Fruit fly (Drosophila melanogaster): ENCODE measurements around the gene CG7382.
A peak's percentile ranks its signal among the peaks of the same experiment; 100 is the strongest.

The CG7382 gene

DNA sequence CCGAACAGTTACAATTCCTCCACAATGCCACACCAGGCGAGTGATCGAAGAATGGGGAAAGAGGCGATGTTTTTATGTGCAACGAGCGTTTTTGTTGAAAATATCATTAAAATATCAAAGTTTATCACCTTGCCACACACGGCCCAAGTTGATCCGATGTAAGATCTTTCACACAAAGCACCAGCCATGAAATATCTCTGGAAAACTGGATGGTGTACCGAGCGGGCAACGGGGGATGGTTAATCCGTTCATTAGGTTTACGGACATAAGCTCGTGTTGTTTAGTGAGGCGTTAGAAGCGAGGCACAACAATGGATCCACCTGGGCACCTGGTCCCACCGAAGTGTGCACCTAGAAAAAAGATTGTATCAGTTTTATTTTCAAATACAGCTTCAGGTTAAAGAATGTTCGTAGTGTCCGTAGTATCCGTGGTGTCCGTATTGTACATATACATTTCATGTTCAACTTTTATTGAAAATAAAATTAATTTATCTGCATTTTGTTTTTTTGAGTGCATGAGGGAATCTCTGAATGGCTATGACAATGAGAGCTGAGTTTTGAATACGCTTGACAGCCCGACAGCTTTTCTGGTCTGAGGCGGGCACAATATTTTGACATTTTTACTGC, 23.1 kb downstream of the CG7382 start (continued):
- TF ChIP-seq CG6683 (GFP tag; optimal IDR thresholded peaks at IDR 0.05) (no peak), lmd (GFP tag; IDR thresholded peaks at IDR 0.05) (peak; percentile 52), kni (GFP tag; optimal IDR thresholded peaks at IDR 0.05) (no peak), CG10959 (GFP tag; IDR thresholded peaks at IDR 0.05) (peak; percentile 54), CG18476 (GFP tag; optimal IDR thresholded peaks at IDR 0.05) (peak; percentile 11), tio (GFP tag; optimal IDR thresholded peaks at IDR 0.05) (peak; percentile 45), CG7357 (GFP tag; IDR thresholded peaks at IDR 0.05) (peak; percentile 12; the same call in 1 of the 3 replicates), CG3407 (GFP tag; optimal IDR thresholded peaks at IDR 0.05) (no peak), CG10267 (tag; optimal IDR thresholded peaks at IDR 0.05) (peak; percentile 66), CG4328 (GFP tag; optimal IDR thresholded peaks at IDR 0.05) (no peak), Jarid2 (GFP tag; optimal IDR thresholded peaks at IDR 0.05) (no peak), CG7372 (GFP tag; IDR thresholded peaks at IDR 0.05) (peak; percentile 70), CG3065 (GFP tag; optimal IDR thresholded peaks at IDR 0.05) (no peak), ken (GFP tag; IDR thresholded peaks at IDR 0.05) (peak; percentile 69), Ets65A (GFP tag) (peak; percentile 91), HmgZ (tag; optimal IDR thresholded peaks at IDR 0.05) (peak; percentile 12), nom (GFP tag; optimal IDR thresholded peaks at IDR 0.05) (no peak), sim (GFP tag; IDR thresholded peaks at IDR 0.05) (0 out of 2 replicates have a peak, but pooled peaks have one; percentile 19), unc-4 (GFP tag; IDR thresholded peaks at IDR 0.05; ENCODE audit: partially characterized antibody) (no peak), sens (GFP tag) (peak; percentile 95), Doc3 (GFP tag; IDR thresholded peaks at IDR 0.05; ENCODE audit: partially characterized antibody) (no peak), CG17186 (GFP tag; optimal IDR thresholded peaks at IDR 0.05) (no peak), CG16815 (GFP tag; optimal IDR thresholded peaks at IDR 0.05) (peak; percentile 19), sqz (GFP tag; optimal IDR thresholded peaks at IDR 0.05) (peak; percentile 19), unpg (GFP tag; optimal IDR thresholded peaks at IDR 0.05) (peak; percentile 78), CG3163 (GFP tag; optimal IDR thresholded peaks at IDR 0.05) (no peak), CG12942 (GFP tag; optimal IDR thresholded peaks at IDR 0.05) (peak; percentile 21), CG15601 (tag; optimal IDR thresholded peaks at IDR 0.05) (peak; percentile 72), CG7987 (GFP tag; optimal IDR thresholded peaks at IDR 0.05) (no peak), zen2 (GFP tag; IDR thresholded peaks at IDR 0.05; ENCODE audit: partially characterized antibody) (no peak), CG32767 (GFP tag; IDR thresholded peaks at IDR 0.05) (0 out of 2 replicates have a peak, but pooled peaks have one; percentile 40), dan (GFP tag; IDR thresholded peaks at IDR 0.05) (no peak), BEAF-32 (GFP tag; optimal IDR thresholded peaks at IDR 0.05) (no peak), Dad (GFP tag; optimal IDR thresholded peaks at IDR 0.05) (peak; percentile 61), CG8478 (optimal IDR thresholded peaks at IDR 0.05) (no peak), CG11504 (tag; optimal IDR thresholded peaks at IDR 0.05) (peak; percentile 73), ara (GFP tag; IDR thresholded peaks at IDR 0.05) (peak; percentile 59; the same call in 1 of the 2 replicates), GATAe (GFP tag; conservative IDR thresholded peaks at IDR 0.05) (no peak), CG1233 (GFP tag; optimal IDR thresholded peaks at IDR 0.05) (peak; percentile 35), HHEX (GFP tag; optimal IDR thresholded peaks at IDR 0.05) (peak; percentile 43), CG9876 (GFP tag; optimal IDR thresholded peaks at IDR 0.05) (no peak), HLHmδ (GFP tag; optimal IDR thresholded peaks at IDR 0.05) (no peak), dimm (GFP tag; IDR thresholded peaks at IDR 0.05) (no peak), ssp (GFP tag; IDR thresholded peaks at IDR 0.05) (peak; percentile 20; the same call in 1 of the 2 replicates), CG16863 (GFP tag; optimal IDR thresholded peaks at IDR 0.05) (peak; percentile 34), CG12071 (GFP tag; optimal IDR thresholded peaks at IDR 0.05) (peak; percentile 23), sens-2 (GFP tag; IDR thresholded peaks at IDR 0.05) (no peak), CG6765 (GFP tag; optimal IDR thresholded peaks at IDR 0.05) (no peak), CG12155 (GFP tag; optimal IDR thresholded peaks at IDR 0.05) (peak; percentile 4), zfh1 (GFP tag; IDR thresholded peaks at IDR 0.05) (peak; percentile 77)

Measured in whole organism, embryonic.